Fruit fly (Drosophila melanogaster) whole organism, pupa: ENCODE data around the gene CG12011.

Experiments used
- CG10348 ChIP-seq: fragments of 200-800 bp; sonication (Bioruptor generic); IDR thresholded peaks from 2 replicates; pipeline ENCODE4 v1.3.6; 2022; ENCODE audit warnings: missing biosample characterization, missing genetic modification characterization
- CG12605 ChIP-seq: fragments of 200-800 bp; sonication (Bioruptor generic); IDR thresholded peaks from 2 replicates; pipeline ENCODE4 v1.3.6; 2022; ENCODE audit warnings: missing biosample characterization, missing genetic modification characterization
- CG13204 ChIP-seq: fragments of 200-800 bp; sonication (Bioruptor generic); optimal IDR thresholded peaks from 2 replicates; lab custom pipeline; 2018; ENCODE audit warnings: missing biosample characterization, mild to moderate bottlenecking, missing genetic modification characterization, moderate library complexity
- CG14655 ChIP-seq: fragments of 200-800 bp; sonication (Bioruptor generic); optimal IDR thresholded peaks from 3 replicates; lab custom pipeline; 2017; ENCODE audit warnings: mild to moderate bottlenecking, missing biosample characterization, missing genetic modification reagents, missing genetic modification characterization
- CG15710 ChIP-seq: fragments of 200-800 bp; sonication (Bioruptor generic); optimal IDR thresholded peaks from 2 replicates; lab custom pipeline; 2018; ENCODE audit warnings: missing biosample characterization, mild to moderate bottlenecking, missing genetic modification characterization, moderate library complexity
- CG17806 ChIP-seq: fragments of 200-800 bp; sonication (Bioruptor generic); optimal IDR thresholded peaks from 2 replicates; lab custom pipeline; 2018; ENCODE audit warnings: missing biosample characterization, mild to moderate bottlenecking, missing genetic modification characterization, moderate library complexity
- CG32121 ChIP-seq: fragments of 200-800 bp; sonication (Bioruptor generic); IDR thresholded peaks from 2 replicates; pipeline ENCODE4 v1.3.6; 2022; ENCODE audit warnings: missing biosample characterization, missing genetic modification characterization
- CG34367 ChIP-seq: fragments of 200-800 bp; sonication (Bioruptor generic); optimal IDR thresholded peaks from 2 replicates; lab custom pipeline; 2018; ENCODE audit warnings: missing biosample characterization, mild to moderate bottlenecking, missing genetic modification characterization
- CG4496 ChIP-seq: fragments of 200-800 bp; sonication (Bioruptor generic); IDR thresholded peaks from 3 replicates; pipeline ENCODE4 v1.3.6; 2022; ENCODE audit warnings: missing biosample characterization, missing genetic modification characterization
- CG8159 ChIP-seq: fragments of 200-800 bp; sonication (Bioruptor generic); optimal IDR thresholded peaks from 3 replicates; lab custom pipeline; 2018; ENCODE audit warnings: missing biosample characterization, mild to moderate bottlenecking, missing genetic modification characterization, moderate library complexity
- CG8301 ChIP-seq: fragments of 200-800 bp; sonication (Bioruptor generic); optimal IDR thresholded peaks from 2 replicates; lab custom pipeline; 2018; ENCODE audit warnings: missing biosample characterization, mild to moderate bottlenecking, missing genetic modification characterization
- CG9948 ChIP-seq: fragments of 200-800 bp; sonication (Bioruptor generic); optimal IDR thresholded peaks from 2 replicates; lab custom pipeline; 2018; ENCODE audit warnings: missing biosample characterization, mild to moderate bottlenecking, missing genetic modification characterization, moderate library complexity
- D1 ChIP-seq: fragments of 200-800 bp; sonication (Bioruptor generic); optimal IDR thresholded peaks from 2 replicates; lab custom pipeline; 2018; ENCODE audit warnings: missing biosample characterization, mild to moderate bottlenecking, missing genetic modification characterization, moderate library complexity
- EcR ChIP-seq: fragments of 200-800 bp; sonication (Bioruptor generic); optimal IDR thresholded peaks from 3 replicates; lab custom pipeline; 2019; ENCODE audit warnings: missing biosample characterization, missing genetic modification characterization, mild to moderate bottlenecking, moderate library complexity, missing genetic modification reagents
- Ets98B ChIP-seq: fragments of 200-800 bp; sonication (Bioruptor generic); IDR thresholded peaks from 2 replicates; pipeline ENCODE4 v1.3.6; 2022; ENCODE audit warnings: missing biosample characterization, missing genetic modification characterization
- Pif1A ChIP-seq: fragments of 200-800 bp; sonication (Bioruptor generic); optimal IDR thresholded peaks from 3 replicates; lab custom pipeline; 2016; ENCODE audit warnings: missing biosample characterization, missing genetic modification characterization
- Pif1B ChIP-seq: fragments of 200-800 bp; sonication (Bioruptor generic); optimal IDR thresholded peaks from 3 replicates; lab custom pipeline; 2016; ENCODE audit warnings: missing biosample characterization, missing genetic modification characterization
- Snoo ChIP-seq: fragments of 200-800 bp; sonication (Bioruptor generic); optimal IDR thresholded peaks from 3 replicates; lab custom pipeline; 2017; ENCODE audit warnings: missing biosample characterization, mild to moderate bottlenecking, missing genetic modification characterization, inconsistent platforms
- fd96Ca ChIP-seq: fragments of 200-800 bp; sonication (Bioruptor generic); IDR thresholded peaks from 3 replicates; pipeline ENCODE4 v1.3.6; 2022; ENCODE audit warnings: missing biosample characterization, missing genetic modification characterization
- gl ChIP-seq: fragments of 200-800 bp; sonication (Bioruptor generic); optimal IDR thresholded peaks from 2 replicates; lab custom pipeline; 2018; ENCODE audit warnings: missing biosample characterization, mild to moderate bottlenecking, missing genetic modification characterization
- rn ChIP-seq: fragments of 200-800 bp; sonication (Bioruptor generic); IDR thresholded peaks from 2 replicates; pipeline ENCODE4 v1.3.6; 2022; ENCODE audit warnings: missing biosample characterization, missing genetic modification characterization

CG12011 gene

dm6 chr3L:1741107-1741506 is 46.7 kb downstream of the CG12011 start:
- TF ChIP-seq CG32121 (0 out of 2 replicates have a peak, but pooled peaks have one; percentile 16), rn (no peak), CG12605 (no peak), CG8159 (peak; percentile 12), CG13204 (no peak), CG15710 (tag; lab: Kevin White, UChicago) (no peak), CG17806 (tag; lab: Kevin White, UChicago) (no peak), EcR (GFP tag; lab: Kevin White, UChicago) (no peak), gl (tag; lab: Kevin White, UChicago) (no peak), CG4496 (no peak), Pif1B (GFP tag; lab: Kevin White, UChicago) (no peak), CG9948 (no peak), CG10348 (GFP tag; lab: Robert Waterston, UW) (no peak), CG8301 (peak; percentile 41), Pif1A (peak; percentile 34), CG34367 (no peak), D1 (tag; lab: Kevin White, UChicago) (no peak), CG14655 (GFP tag; lab: Kevin White, UChicago) (no peak), Snoo (tag; lab: Kevin White, UChicago) (no peak), Ets98B (GFP tag; lab: Robert Waterston, UW) (peak; percentile 20), fd96Ca (GFP tag; lab: Robert Waterston, UW) (0 out of 3 replicates have a peak, but pooled peaks have one; percentile 36)

- no peak for TF ChIP-seq Pif1A
- no peak for TF ChIP-seq CG9948
- TF ChIP-seq CG32121 = no peak
- no peak for TF ChIP-seq CG14655 (GFP tag; lab: Kevin White, UChicago)
- TF ChIP-seq Pif1B (GFP tag; lab: Kevin White, UChicago) = no peak
- no peak for TF ChIP-seq CG8159
- TF ChIP-seq Ets98B (GFP tag; lab: Robert Waterston, UW) = no peak
- no peak for TF ChIP-seq rn
- TF ChIP-seq fd96Ca (GFP tag; lab: Robert Waterston, UW) = no peak
- no peak for TF ChIP-seq CG15710 (tag; lab: Kevin White, UChicago)
- TF ChIP-seq CG13204 = no peak
- TF ChIP-seq CG10348 (GFP tag; lab: Robert Waterston, UW) = no peak
- no peak for TF ChIP-seq Snoo (tag; lab: Kevin White, UChicago)
- no peak for TF ChIP-seq CG8301
- TF ChIP-seq CG17806 (tag; lab: Kevin White, UChicago) = no peak
- no peak for TF ChIP-seq CG34367
- TF ChIP-seq CG12605 = no peak
- TF ChIP-seq EcR (GFP tag; lab: Kevin White, UChicago) = no peak
- no peak for TF ChIP-seq CG4496
- TF ChIP-seq, all 21 proteins: peak for 0
These were observed 47.5 kb downstream of the CG12011 start for dm6 chr3L:1741655-1742551.

dm6 chr3L:1742552-1743097 is 48.2 kb downstream of the CG12011 start:
- TF ChIP-seq CG34367 (no peak), Ets98B (GFP tag; lab: Robert Waterston, UW) (no peak), CG13204 (peak; percentile 44), EcR (GFP tag; lab: Kevin White, UChicago) (peak; percentile 43)

- TF ChIP-seq Snoo (tag; lab: Kevin White, UChicago) (no peak), rn (no peak), Pif1A (no peak), Ets98B (GFP tag; lab: Robert Waterston, UW) (no peak), CG14655 (GFP tag; lab: Kevin White, UChicago) (no peak), CG15710 (tag; lab: Kevin White, UChicago) (no peak), fd96Ca (GFP tag; lab: Robert Waterston, UW) (no peak), gl (tag; lab: Kevin White, UChicago) (no peak), CG17806 (tag; lab: Kevin White, UChicago) (no peak), CG12605 (no peak), CG10348 (GFP tag; lab: Robert Waterston, UW) (no peak), CG4496 (no peak), CG34367 (no peak), Pif1B (GFP tag; lab: Kevin White, UChicago) (no peak), CG13204 (no peak), CG8301 (no peak), D1 (tag; lab: Kevin White, UChicago) (no peak)
These were observed 51.0 kb downstream of the CG12011 start for dm6 chr3L:1745432-1745831.
